Worm (Caenorhabditis elegans) whole organism, mixed stage, embryonic: ENCODE measurements around the gene bcs-1.

Experiments
- tbx-8 ChIP-seq: fragments of 200-800 bp; sonication (Bioruptor generic); optimal IDR thresholded peaks from 2 replicates; lab custom pipeline; 2018; ENCODE audit warnings: mild to moderate bottlenecking, missing genetic modification characterization, moderate library complexity, missing compliant biosample characterization
- unc-39 ChIP-seq: fragments of 150-350 bp; optimal IDR thresholded peaks from 2 replicates; lab custom pipeline; 2014; ENCODE audit warnings: missing biosample characterization, missing genetic modification characterization

DNA sequence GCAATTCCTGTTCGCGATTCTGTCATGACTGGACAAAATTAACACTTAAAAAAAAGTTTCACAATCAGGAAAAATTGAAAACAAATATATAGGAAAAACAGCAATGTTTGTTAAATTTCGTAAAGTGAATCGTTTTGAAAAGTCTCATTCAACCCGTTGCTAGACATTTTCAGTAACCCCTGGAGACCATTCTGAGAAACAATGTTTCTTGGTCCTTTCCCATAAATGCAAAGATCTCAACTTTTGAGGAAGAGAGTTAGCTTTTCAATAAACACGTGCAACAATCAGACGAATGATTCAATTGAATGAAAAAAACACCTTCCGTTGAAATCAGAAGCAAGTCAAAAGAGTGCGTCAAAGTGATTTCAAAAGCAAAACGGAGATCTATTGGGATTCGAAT, 39.2 kb downstream of the bcs-1 start, which contains the start of gene F28C6.9:
- TF ChIP-seq unc-39 (tag; lab: Kevin White, UChicago) (no peak), tbx-8 (GFP tag; lab: Kevin White, UChicago) (no peak)
